Fruit fly (Drosophila melanogaster) Kc167 (cell line): ENCODE results near the gene smash.

ENCODE experiments used
- h ChIP-seq: fragments of >200 bp; optimal IDR thresholded peaks from 3 replicates; lab custom pipeline; 2018; ENCODE audit warnings: missing external identifiers
- insv ChIP-seq: fragments of >200 bp; optimal IDR thresholded peaks from 3 replicates; lab custom pipeline; 2018; ENCODE audit warnings: missing external identifiers
- psq ChIP-seq: fragments of >200 bp; optimal IDR thresholded peaks from 2 replicates; lab custom pipeline; 2017; ENCODE audit warnings: missing external identifiers

DNA sequence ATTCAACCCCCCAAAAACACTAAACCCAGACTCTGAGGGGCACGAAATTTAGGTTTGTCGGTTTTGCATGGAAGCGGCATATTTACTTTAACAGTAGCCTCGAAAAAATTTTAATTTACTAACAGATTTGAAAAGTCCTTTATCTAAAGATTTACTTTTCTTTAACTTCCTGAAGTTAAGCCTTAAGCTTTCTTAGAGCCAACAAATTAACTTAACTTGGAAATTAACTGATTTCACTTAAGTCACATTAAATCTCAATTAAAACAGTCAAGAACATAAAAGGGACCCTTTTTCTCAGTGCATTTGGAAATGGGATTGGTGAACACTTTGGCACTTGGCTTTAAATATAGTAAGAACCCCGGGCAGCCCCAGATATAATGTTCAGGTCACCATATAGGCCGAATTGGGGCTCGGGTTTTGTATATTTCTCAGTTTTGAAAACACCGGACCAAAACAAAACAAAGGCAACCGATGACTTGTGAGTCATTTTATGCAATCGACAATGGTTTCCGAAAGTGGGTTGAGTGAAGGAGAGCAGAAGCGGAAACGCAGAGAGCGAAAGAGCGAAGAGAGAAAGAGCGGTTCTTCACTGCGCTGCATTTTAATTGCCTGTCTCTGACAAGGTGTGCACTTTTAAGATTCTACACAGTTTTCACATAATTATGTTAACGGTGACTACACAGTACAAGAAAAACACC, 79.3 kb downstream of the smash start:
- no peak for TF ChIP-seq psq (lab: Kevin White, UChicago)
- TF ChIP-seq h (lab: Kevin White, UChicago) = no peak
- no peak for TF ChIP-seq insv (lab: Kevin White, UChicago)
